Worm (Caenorhabditis elegans): ENCODE measurements around the gene idpp-15.

DNA sequence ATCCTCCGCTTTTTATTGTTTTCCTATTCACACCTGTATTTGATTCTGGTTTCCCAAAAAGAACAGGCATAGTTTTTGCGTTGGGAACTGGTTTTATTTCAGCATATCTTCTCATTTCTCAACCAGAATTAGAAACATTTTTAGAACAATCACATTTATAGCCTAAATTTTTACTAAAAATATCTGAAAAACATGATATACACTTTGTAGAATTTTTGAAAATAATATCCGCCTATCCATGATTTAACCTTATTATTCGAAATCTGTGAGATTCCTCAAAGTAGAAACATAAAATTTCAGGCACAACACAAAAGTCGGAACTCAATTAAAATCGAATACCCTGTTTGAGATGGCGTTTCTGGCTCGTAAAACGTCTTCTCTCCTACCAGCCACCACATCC is 36.0 kb downstream of the idpp-15 start, which contains the start of gene acdh-6:
- TF ChIP-seq him-1 (tag; optimal IDR thresholded peaks at IDR 0.05) = no peak
- TF ChIP-seq W03F9.2 (tag; optimal IDR thresholded peaks at IDR 0.05) = no peak
- TF ChIP-seq dao-5 (tag; optimal IDR thresholded peaks at IDR 0.05) = no peak
